Fruit fly (Drosophila melanogaster) ovary, adult (tissue): ENCODE data around the gene CG17110.
A peak's percentile ranks its signal among the peaks of the same experiment; 100 is the strongest.

Experiments used
- CG17801 ChIP-seq: fragments of 200-800 bp; optimal IDR thresholded peaks from 2 replicates; lab custom pipeline; 2019; ENCODE audit warnings: missing biosample characterization, mild to moderate bottlenecking, missing genetic modification characterization, moderate library complexity; ENCODE audit not compliant: partially characterized antibody

CG17110 gene

DNA sequence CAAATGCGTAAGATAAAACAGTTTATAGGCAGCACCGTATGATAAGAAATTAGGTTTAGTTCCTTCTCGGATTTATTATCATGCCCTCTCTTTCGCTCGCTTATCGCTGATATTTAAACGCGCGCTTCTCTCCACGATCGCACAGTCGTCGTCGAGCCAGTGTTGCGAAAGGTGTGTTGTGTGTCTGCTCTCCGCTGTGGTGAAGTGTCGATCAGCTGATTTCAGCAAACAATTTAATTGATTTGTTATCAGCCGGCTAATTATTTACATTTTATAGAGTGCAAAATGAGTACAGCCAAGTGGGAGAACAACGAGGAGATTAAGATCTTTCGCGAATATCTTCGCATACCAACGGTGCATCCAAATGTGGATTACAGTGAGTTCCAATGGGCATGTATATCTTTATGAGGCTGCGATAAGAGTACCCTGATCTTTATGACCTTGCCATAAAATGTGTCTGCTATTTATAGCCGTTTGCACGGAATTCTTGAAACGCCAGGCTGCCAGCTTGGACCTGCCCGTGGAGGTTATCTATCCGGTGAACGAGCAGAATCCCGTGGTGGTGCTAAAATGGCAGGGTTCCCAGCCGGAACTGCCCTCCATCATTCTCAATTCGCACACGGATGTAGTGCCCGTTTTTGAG, at the start of gene CG17110, which contains the start of gene CG6726:
CG17110 (plus strand) TSS at position 139 of the 643 bp plus-strand sequence.
CG6726 (plus strand) TSS at position 139 of the 643 bp plus-strand sequence.
- TF ChIP-seq CG17801 (GFP tag; lab: Kevin White, UChicago): peak; percentile 46

DNA sequence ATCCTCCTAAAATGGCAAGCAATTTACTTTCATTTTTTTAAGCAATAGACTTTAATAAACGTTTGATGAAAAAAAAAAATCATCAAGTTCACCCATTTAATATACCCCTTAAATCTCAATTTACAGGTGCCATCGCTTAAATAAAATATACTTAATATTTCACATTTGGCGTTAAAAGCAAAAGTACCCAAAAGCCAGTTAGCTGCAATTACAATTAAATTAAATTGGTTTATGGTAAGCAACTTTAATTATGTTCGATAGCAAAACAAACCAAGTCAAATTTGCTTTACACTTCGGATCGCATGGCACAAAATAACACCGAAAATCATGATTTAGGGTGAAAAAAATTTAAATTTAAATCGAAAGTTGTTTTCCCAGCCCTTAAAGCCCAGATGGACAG, 49.6 kb upstream of the CG17110 start, which contains the start of gene CG13838:
CG13838 (plus strand) TSS at position 301 of the 400 bp plus-strand sequence.
- TF ChIP-seq CG17801 (GFP tag; lab: Kevin White, UChicago): no peak

DNA sequence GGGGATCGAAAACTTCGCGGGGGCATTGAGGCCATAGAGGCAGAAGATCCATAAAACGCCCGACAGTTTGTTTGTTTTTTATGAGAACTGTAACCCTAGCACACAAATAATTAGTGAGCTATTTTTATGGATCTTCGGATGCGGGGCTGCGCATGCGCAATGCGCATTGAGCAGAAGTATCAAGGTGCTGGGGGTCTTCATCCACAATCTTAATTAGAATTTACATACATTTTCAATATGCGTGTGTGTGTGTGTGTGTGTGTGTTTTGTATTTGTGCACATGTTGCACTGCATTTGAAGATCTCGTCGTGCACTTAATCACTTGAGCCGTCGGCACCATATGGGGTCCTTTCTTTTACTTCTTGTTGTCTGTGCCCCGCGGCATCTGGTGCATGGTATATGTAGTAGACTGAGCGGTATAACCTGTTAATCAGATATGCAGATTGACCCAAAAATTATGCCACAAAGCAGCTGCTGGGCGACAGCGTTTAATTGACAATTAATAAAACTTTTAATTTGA, 48.7 kb upstream of the CG17110 start:
- TF ChIP-seq CG17801 (GFP tag; lab: Kevin White, UChicago): no peak

DNA sequence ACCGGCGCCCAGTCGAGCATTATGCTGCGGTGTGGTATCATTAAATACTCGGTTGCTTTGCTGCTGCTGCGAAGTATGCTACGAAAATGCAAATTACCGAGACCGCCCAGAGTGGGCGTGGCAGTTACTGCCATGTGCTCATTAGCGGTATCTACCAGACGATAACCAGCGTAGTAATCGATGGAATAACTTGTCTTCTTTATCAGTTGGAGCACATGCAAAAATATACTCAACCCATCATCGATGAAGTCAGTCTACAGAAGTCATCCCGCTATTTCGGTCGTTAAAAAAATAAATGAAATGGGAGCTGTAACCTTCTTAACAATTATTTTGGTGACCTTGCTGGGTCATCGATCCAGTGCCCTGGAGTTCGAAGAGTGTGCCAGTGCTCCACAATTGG, 47.8 kb upstream of the CG17110 start, which contains the start of gene CG13837:
CG13837 (plus strand) TSS at position 301 of the 400 bp plus-strand sequence.
- no peak for TF ChIP-seq CG17801 (GFP tag; lab: Kevin White, UChicago)

DNA sequence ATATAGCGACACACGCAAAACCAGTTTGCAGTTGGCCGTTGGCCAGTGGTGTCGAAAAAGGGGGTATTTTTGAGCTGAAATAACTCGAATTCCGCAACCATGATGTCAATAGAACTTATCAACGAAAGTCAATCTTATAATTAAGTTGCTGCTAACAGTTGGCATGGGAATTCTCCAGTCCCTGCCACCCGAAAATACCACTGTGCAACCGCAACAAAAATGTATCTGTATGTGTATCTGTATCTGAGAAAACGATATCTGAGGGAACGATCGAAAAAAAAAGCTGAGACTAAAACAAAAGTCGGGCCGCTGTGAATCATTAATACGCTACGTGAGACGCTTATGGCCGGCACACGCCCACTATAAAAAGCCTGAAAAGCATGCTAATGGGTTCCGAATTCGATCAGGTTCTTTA, 45.0 kb upstream of the CG17110 start:
- TF ChIP-seq CG17801 (GFP tag; lab: Kevin White, UChicago): no peak

DNA sequence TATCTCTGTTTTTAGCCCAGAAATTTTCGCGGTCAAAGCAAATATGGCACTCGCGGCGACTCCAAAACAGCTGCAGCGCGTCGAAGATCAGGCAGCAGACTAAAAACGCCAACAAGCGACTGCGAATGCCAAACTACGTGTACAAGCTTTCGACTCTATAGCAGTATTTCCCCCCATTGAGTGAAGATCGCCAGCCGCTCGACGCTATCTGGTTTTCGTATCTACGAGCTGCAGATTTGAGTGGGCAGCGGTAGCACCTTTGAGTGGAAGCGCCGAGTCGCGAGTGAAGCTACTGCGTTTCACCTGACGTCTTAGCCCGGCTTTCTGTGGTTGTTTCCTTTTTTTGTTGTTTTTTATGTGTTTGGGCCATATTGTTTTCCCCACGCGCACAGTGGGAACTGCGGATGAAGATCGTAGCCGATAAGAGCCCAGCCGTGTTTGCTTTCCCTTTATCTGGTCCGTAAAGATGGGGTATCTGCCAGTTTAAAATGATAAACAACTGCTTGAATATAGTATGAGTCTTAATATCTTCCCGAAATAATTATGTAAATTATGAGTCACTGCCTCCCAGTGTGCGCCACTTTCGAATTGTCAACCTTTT, 43.3 kb upstream of the CG17110 start, which contains the start of gene CG17121:
CG17121 (minus strand) TSS at position 126 of the 601 bp plus-strand sequence.
- TF ChIP-seq CG17801 (GFP tag; lab: Kevin White, UChicago): no peak

DNA sequence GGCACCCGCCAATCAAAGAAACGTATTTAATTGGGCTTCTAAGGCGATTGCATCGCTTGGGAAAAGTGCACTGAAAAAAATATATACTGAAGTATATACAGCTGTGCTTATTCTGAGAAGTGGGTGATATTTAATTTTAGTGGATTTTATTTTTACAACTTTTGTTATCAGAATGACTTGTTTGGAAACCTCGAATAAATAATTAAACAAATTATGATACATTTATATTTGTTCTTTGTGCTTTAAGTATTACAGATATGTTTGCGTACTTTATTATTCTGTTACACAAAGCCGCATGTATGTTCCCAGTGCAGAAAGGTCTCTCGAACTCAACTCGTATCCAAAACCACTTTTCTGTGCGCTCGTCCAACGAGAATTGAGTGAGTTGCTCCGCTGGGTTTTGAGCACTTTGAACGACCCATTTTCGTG, 42.8 kb upstream of the CG17110 start:
- TF ChIP-seq CG17801 (GFP tag; lab: Kevin White, UChicago): no peak

DNA sequence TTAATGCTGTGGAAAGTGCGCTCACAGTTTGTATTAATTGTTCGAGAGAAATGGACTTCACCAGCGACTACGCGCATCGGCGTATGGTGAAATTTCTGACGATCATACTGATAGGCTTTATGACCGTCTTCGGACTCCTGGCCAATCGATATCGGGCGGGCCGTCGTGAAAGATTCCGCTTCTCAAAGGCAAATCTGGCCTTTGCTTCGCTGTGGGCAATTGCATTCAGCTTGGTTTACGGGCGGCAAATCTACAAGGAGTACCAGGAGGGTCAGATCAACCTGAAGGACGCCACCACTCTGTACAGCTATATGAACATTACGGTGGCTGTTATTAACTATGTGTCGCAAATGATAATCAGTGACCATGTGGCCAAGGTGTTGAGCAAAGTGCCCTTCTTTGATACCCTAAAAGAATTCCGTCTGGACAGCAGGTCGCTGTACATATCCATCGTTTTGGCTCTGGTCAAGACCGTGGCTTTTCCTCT, 39.8 kb upstream of the CG17110 start, which contains the start of gene Gr94a:
Gr94a (plus strand) TSS at position 51 of the 487 bp plus-strand sequence.
- no peak for TF ChIP-seq CG17801 (GFP tag; lab: Kevin White, UChicago)

DNA sequence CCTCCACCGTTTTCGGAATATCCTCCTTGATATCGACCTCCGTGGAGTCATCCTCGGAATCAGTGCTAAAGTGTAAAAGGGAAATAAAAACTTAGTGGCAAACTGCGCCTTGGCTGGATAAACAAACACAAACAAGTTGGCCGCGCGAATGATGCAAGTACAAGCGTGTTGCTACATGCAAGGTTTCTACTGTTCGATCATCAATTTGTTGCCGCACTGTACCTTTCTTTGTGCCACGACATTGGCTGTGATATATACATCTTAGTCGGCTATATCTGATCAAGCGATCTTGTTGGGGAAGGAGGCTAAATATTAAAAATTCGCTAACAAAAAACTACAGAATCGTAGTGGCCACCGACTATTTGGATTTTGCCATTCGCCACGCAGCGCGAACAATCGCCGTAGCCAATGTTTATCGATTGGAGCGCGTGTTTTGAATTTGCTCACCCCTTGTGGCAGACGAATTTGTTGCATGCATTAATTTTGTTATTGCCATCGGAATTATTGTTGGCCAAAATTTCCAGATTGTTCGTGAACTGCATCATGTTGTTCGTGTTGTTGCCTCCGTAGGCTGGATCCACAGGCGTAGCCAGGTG, 38.3 kb upstream of the CG17110 start:
- TF ChIP-seq CG17801 (GFP tag; lab: Kevin White, UChicago): no peak

DNA sequence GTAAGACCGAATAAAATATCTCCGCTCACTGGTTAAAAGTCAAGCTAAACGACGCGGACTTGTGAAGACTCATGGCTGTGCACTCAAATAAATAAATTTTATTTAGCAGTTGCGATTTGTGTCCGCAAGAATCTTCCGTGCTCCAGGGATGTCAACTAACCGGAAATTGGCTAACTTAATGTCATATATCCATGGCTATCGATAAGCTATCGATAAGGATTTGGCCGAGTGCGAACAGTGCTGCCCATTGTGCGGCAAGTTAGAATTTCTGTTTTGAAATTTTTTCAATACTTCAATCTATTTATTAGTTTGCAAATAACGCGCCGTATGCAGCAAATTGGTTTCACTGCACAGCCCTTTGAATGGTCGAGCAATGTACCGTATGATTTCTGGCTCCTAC, 37.6 kb upstream of the CG17110 start, which contains the start of gene p53:
p53 (minus strand) TSS at position 147 of the 400 bp plus-strand sequence.
- TF ChIP-seq CG17801 (GFP tag; lab: Kevin White, UChicago): no peak

DNA sequence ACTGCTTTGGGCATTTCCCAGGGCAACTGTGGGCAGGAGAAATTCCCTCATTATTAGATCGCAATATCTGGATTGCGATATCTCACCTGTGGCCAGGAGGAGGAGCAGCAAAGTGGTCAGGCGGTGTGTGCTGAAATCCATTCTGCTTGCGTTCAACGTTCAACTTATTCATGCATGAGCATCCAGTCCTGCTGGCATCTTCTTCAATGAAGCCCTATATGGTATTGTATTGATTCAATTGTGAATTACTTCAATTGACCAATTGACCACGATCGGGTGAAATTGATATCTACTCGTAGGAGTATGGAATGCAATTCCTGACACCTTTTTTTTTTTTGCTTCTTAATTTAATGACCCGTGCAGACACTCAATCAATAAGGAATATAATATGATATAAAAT, 35.4 kb upstream of the CG17110 start:
- no peak for TF ChIP-seq CG17801 (GFP tag; lab: Kevin White, UChicago)

DNA sequence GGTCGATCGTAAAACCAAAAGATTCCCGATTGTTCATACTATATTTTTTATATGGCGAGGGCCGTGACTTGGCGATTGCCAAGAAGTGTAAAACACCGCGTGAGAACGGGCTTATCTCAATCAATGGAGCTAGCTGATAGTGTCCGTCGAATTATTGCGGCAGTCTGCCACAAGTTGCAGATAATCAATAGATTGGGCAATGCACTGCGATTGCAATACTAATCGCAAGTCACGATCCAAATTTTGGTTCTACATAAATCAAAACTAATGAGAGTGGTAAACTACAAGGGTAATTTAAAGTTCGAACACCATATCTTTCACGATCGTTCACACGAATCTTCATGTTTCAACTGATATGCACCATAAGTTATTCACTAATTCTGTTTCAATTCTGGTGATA, 34.8 kb upstream of the CG17110 start:
- TF ChIP-seq CG17801 (GFP tag; lab: Kevin White, UChicago): no peak

DNA sequence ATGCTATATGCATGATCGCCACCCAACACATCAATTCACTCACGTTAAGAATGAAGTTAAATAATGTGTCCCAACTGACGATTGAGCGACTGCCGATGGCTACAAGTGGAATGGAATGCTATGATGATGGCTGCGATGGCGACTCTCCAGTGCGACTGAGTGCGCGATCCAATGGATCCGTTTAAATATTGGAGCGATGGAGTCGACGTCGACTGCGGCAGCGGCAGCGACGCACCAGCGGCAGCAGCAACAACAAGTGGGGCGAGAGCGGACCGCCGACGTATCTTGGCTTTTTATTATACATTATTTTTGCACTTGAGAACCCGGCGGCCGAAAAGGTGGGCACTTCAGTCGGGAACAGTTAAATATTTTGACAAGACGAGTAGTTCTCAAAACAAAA, 34.1 kb upstream of the CG17110 start:
- no peak for TF ChIP-seq CG17801 (GFP tag; lab: Kevin White, UChicago)

DNA sequence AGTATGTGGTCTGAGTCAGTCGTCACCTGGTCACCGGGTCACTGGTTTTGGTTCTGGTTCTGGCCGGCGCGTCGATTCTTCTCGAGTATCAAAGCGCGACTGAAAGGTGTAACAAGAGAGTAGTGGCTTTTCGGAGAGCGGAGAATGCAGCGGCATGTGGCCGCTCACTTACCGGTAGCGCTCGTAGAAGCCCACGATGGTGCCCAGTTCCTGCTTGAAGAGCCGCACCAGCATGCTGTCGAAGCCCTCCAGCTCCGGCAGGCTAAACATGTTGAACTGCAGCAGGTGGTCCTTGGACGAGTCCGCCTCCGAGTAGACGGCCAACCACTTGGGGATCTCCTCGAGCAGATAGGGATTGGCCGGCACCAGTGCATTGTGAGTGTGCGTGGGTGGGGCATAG, 32.7 kb upstream of the CG17110 start, which contains the start of gene Ctns:
Ctns (minus strand) TSS at position 101 of the 400 bp plus-strand sequence.
- no peak for TF ChIP-seq CG17801 (GFP tag; lab: Kevin White, UChicago)

DNA sequence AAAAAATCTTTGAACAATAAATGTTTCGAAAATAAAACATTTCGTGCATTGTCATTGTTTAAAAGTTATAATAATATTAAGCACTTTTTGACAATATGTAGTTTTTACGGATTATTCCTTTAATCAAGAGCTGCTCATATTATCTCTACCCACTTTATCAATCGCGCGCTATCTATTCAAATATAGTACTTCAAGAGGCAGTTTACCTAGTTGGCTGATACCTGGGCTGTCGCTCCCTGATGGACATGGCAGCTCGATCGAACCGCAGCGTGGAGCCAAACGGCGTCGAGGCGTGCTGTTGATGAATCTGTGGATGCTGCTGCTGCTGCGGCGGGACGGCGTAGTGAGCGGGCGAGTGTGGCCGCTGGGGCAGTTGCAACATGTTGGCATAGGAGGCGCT, 31.4 kb upstream of the CG17110 start:
- TF ChIP-seq CG17801 (GFP tag; lab: Kevin White, UChicago): no peak
